Fruit fly (Drosophila melanogaster) S2 (cell line): ENCODE measurements around the gene CG11816.

Experiments used
- CG8478 ChIP-seq: fragments of >200 bp; optimal IDR thresholded peaks from 2 replicates; lab custom pipeline; 2018
- CTCF ChIP-seq, 2 experiments: fragments of >200 bp; optimal IDR thresholded peaks; 2 replicates each; lab custom pipeline; 2018

dm6 chrX:13529673-13530072 is 25.9 kb downstream of the CG11816 start:
- no peak for TF ChIP-seq CG8478 (lab: Kevin White, UChicago)
- no peak for TF ChIP-seq CTCF (optimal IDR thresholded peaks at IDR 0.05; lab: Kevin White, UChicago)
